Fruit fly (Drosophila melanogaster) whole organism, prepupa: ENCODE data around the gene witty.
A peak's percentile ranks its signal among the peaks of the same experiment; 100 is the strongest.

ENCODE experiments used
- CG10631 ChIP-seq: fragments of 200-800 bp; sonication (Bioruptor generic); optimal IDR thresholded peaks from 2 replicates; lab custom pipeline; 2016; ENCODE audit warnings: missing biosample characterization, missing genetic modification characterization
- CG10669 ChIP-seq: fragments of 200-800 bp; sonication (Bioruptor generic); optimal IDR thresholded peaks from 3 replicates; lab custom pipeline; 2018; ENCODE audit warnings: missing biosample characterization, mild to moderate bottlenecking, missing genetic modification characterization, moderate library complexity
- CG11294 ChIP-seq: fragments of 200-800 bp; sonication (Bioruptor generic); IDR thresholded peaks from 2 replicates; pipeline ENCODE4 v1.3.6; 2022; ENCODE audit warnings: missing biosample characterization, missing genetic modification characterization
- CG11762 ChIP-seq: fragments of 200-800 bp; sonication (Bioruptor generic); optimal IDR thresholded peaks from 3 replicates; lab custom pipeline; 2016; ENCODE audit warnings: missing biosample characterization, missing genetic modification characterization; ENCODE audit not compliant: insufficient read depth
- CG11902 ChIP-seq: fragments of 200-800 bp; sonication (Bioruptor generic); optimal IDR thresholded peaks from 3 replicates; lab custom pipeline; 2016; ENCODE audit warnings: missing biosample characterization, missing genetic modification characterization
- CG1621 ChIP-seq: fragments of 200-800 bp; sonication (Bioruptor generic); optimal IDR thresholded peaks from 3 replicates; lab custom pipeline; 2018; ENCODE audit warnings: missing biosample characterization, mild to moderate bottlenecking, missing genetic modification characterization
- CG3032 ChIP-seq: fragments of 200-800 bp; optimal IDR thresholded peaks from 2 replicates; lab custom pipeline; 2019; ENCODE audit warnings: missing biosample characterization, mild to moderate bottlenecking, missing genetic modification characterization, moderate library complexity
- CG31627 ChIP-seq: fragments of 200-800 bp; sonication (Bioruptor generic); optimal IDR thresholded peaks from 3 replicates; lab custom pipeline; 2016; ENCODE audit warnings: missing biosample characterization, missing genetic modification characterization
- CG32006 ChIP-seq: fragments of 200-800 bp; sonication (Bioruptor generic); optimal IDR thresholded peaks from 3 replicates; lab custom pipeline; 2017; ENCODE audit warnings: missing biosample characterization, mild to moderate bottlenecking, missing genetic modification characterization
- CG34406 ChIP-seq: fragments of 200-800 bp; sonication (Bioruptor generic); optimal IDR thresholded peaks from 3 replicates; lab custom pipeline; 2016; ENCODE audit warnings: missing biosample characterization, missing genetic modification characterization
- CG4318 ChIP-seq: fragments of 200-800 bp; sonication (Bioruptor generic); optimal IDR thresholded peaks from 3 replicates; lab custom pipeline; 2017; ENCODE audit warnings: missing biosample characterization, mild to moderate bottlenecking, missing genetic modification characterization
- CG6808 ChIP-seq: fragments of 200-800 bp; sonication (Bioruptor generic); optimal IDR thresholded peaks from 3 replicates; lab custom pipeline; 2017; ENCODE audit warnings: missing biosample characterization, missing genetic modification characterization, mild to moderate bottlenecking, moderate library complexity, missing genetic modification reagents
- CG6854 ChIP-seq: fragments of 200-800 bp; sonication (Bioruptor generic); optimal IDR thresholded peaks from 2 replicates; lab custom pipeline; 2017; ENCODE audit warnings: missing biosample characterization, mild to moderate bottlenecking, missing genetic modification characterization
- CG7368 ChIP-seq: fragments of 200-800 bp; sonication (Bioruptor generic); optimal IDR thresholded peaks from 3 replicates; lab custom pipeline; 2016; ENCODE audit warnings: missing biosample characterization, missing genetic modification characterization
- CG8119 ChIP-seq: fragments of 200-800 bp; sonication (Bioruptor generic); IDR thresholded peaks from 3 replicates; pipeline ENCODE4 v1.3.6; 2022; ENCODE audit warnings: missing biosample characterization, missing genetic modification characterization
- Eip75B ChIP-seq: fragments of 200-800 bp; sonication (Bioruptor generic); optimal IDR thresholded peaks from 3 replicates; lab custom pipeline; 2016; ENCODE audit warnings: missing biosample characterization, missing genetic modification characterization
- Eip78C ChIP-seq: fragments of 200-800 bp; sonication (Bioruptor generic); peaks from one replicate; lab custom pipeline; 2016; ENCODE audit warnings: missing biosample characterization, missing genetic modification characterization
- Eip93F ChIP-seq: fragments of 200-800 bp; sonication (Bioruptor generic); optimal IDR thresholded peaks from 2 replicates; lab custom pipeline; 2016; ENCODE audit warnings: missing biosample characterization, mild to moderate bottlenecking, missing genetic modification characterization
- Ets21C ChIP-seq: fragments of 200-800 bp; sonication (Bioruptor generic); optimal IDR thresholded peaks from 3 replicates; lab custom pipeline; 2016; ENCODE audit warnings: missing biosample characterization, missing genetic modification characterization
- Gug ChIP-seq: fragments of 200-800 bp; sonication (Bioruptor generic); IDR thresholded peaks from 2 replicates; pipeline ENCODE4 v1.3.6; 2022; ENCODE audit warnings: missing biosample characterization, missing genetic modification characterization
- Hr38 ChIP-seq: sonication (Bioruptor generic); optimal IDR thresholded peaks from 2 replicates; lab custom pipeline; 2016; ENCODE audit warnings: missing biosample characterization, missing genetic modification characterization
- Hr39 ChIP-seq: fragments of 200-800 bp; sonication (Bioruptor generic); optimal IDR thresholded peaks from 2 replicates; lab custom pipeline; 2016; ENCODE audit warnings: missing biosample characterization, missing genetic modification characterization
- Lpt ChIP-seq: fragments of 200-800 bp; sonication (Bioruptor generic); optimal IDR thresholded peaks from 3 replicates; lab custom pipeline; 2016; ENCODE audit warnings: missing biosample characterization, missing genetic modification characterization
- Met ChIP-seq: fragments of 200-800 bp; sonication (Bioruptor generic); optimal IDR thresholded peaks from 3 replicates; lab custom pipeline; 2016; ENCODE audit warnings: missing biosample characterization, missing genetic modification characterization
- OdsH ChIP-seq: fragments of 200-800 bp; sonication (Bioruptor generic); optimal IDR thresholded peaks from 3 replicates; lab custom pipeline; 2016; ENCODE audit warnings: missing biosample characterization, missing genetic modification characterization
- Smox ChIP-seq: fragments of 200-800 bp; sonication (Bioruptor generic); optimal IDR thresholded peaks from 3 replicates; lab custom pipeline; 2016; ENCODE audit warnings: missing biosample characterization, missing genetic modification characterization
- Sox102F ChIP-seq: fragments of 200-800 bp; sonication (Bioruptor generic); optimal IDR thresholded peaks from 2 replicates; lab custom pipeline; 2016; ENCODE audit warnings: missing biosample characterization, mild to moderate bottlenecking, missing genetic modification characterization
- Sox14 ChIP-seq: fragments of 200-800 bp; sonication (Bioruptor generic); optimal IDR thresholded peaks from 3 replicates; lab custom pipeline; 2016; ENCODE audit warnings: missing biosample characterization, missing genetic modification characterization
- Sox15 ChIP-seq: fragments of 200-800 bp; sonication (Bioruptor generic); optimal IDR thresholded peaks from 3 replicates; lab custom pipeline; 2016; ENCODE audit warnings: missing biosample characterization, missing genetic modification characterization
- achi ChIP-seq: fragments of 200-800 bp; sonication (Bioruptor generic); optimal IDR thresholded peaks from 3 replicates; lab custom pipeline; 2016; ENCODE audit warnings: missing biosample characterization, missing genetic modification characterization
- acj6 ChIP-seq: fragments of 200-800 bp; sonication (Bioruptor generic); optimal IDR thresholded peaks from 3 replicates; lab custom pipeline; 2016; ENCODE audit warnings: missing biosample characterization, missing genetic modification characterization
- cyc ChIP-seq: fragments of 200-800 bp; sonication (Bioruptor generic); optimal IDR thresholded peaks from 3 replicates; lab custom pipeline; 2016; ENCODE audit warnings: missing biosample characterization, missing genetic modification characterization
- dac ChIP-seq: fragments of 200-800 bp; sonication (Bioruptor generic); optimal IDR thresholded peaks from 2 replicates; lab custom pipeline; 2017; ENCODE audit warnings: missing biosample characterization, mild to moderate bottlenecking, missing genetic modification characterization
- eg ChIP-seq: fragments of 200-800 bp; sonication (Bioruptor generic); IDR thresholded peaks from 3 replicates; pipeline ENCODE4 v1.3.6; 2022; ENCODE audit warnings: missing biosample characterization, missing genetic modification characterization
- esn ChIP-seq: fragments of 200-800 bp; sonication (Bioruptor generic); optimal IDR thresholded peaks from 2 replicates; lab custom pipeline; 2016; ENCODE audit warnings: missing biosample characterization, mild to moderate bottlenecking, missing genetic modification characterization, moderate library complexity
- fd59A ChIP-seq: fragments of 200-800 bp; sonication (Bioruptor generic); optimal IDR thresholded peaks from 2 replicates; lab custom pipeline; 2017; ENCODE audit warnings: missing biosample characterization, mild to moderate bottlenecking, missing genetic modification characterization, missing genetic modification reagents
- fd85E ChIP-seq: fragments of 200-800 bp; sonication (Bioruptor generic); optimal IDR thresholded peaks from 3 replicates; lab custom pipeline; 2016; ENCODE audit warnings: missing biosample characterization, missing genetic modification characterization
- fkh ChIP-seq: fragments of 200-800 bp; sonication (Bioruptor generic); optimal IDR thresholded peaks from 3 replicates; lab custom pipeline; 2017; ENCODE audit warnings: missing biosample characterization, mild to moderate bottlenecking, missing genetic modification characterization, moderate library complexity
- lz ChIP-seq: fragments of 200-800 bp; sonication (Bioruptor generic); optimal IDR thresholded peaks from 3 replicates; lab custom pipeline; 2016; ENCODE audit warnings: missing biosample characterization, missing genetic modification characterization
- net ChIP-seq: fragments of 200-800 bp; sonication (Bioruptor generic); optimal IDR thresholded peaks from 3 replicates; lab custom pipeline; 2016; ENCODE audit warnings: missing biosample characterization, missing genetic modification characterization
- pdm3 ChIP-seq: fragments of 200-800 bp; sonication (Bioruptor generic); optimal IDR thresholded peaks from 3 replicates; lab custom pipeline; 2016; ENCODE audit warnings: missing biosample characterization, missing genetic modification characterization
- ss ChIP-seq, 2 experiments: fragments of 200-800 bp; sonication (Bioruptor generic); optimal IDR thresholded peaks; 2 replicates in 1 of 2; 3 replicates in 1 of 2; lab custom pipeline; 2017 to 2018; ENCODE audit warnings: mild to moderate bottlenecking in 2 of 2, missing biosample characterization in 2 of 2, missing genetic modification characterization in 2 of 2, moderate library complexity in 1 of 2
- svp ChIP-seq: fragments of 200-800 bp; sonication (Bioruptor generic); peaks from one replicate; lab custom pipeline; 2016; ENCODE audit warnings: missing biosample characterization, missing genetic modification characterization
- topi ChIP-seq: fragments of 200-800 bp; sonication (Bioruptor generic); optimal IDR thresholded peaks from 3 replicates; lab custom pipeline; 2016; ENCODE audit warnings: missing biosample characterization, missing genetic modification characterization
- vri ChIP-seq: fragments of 200-800 bp; sonication (Bioruptor generic); optimal IDR thresholded peaks from 3 replicates; lab custom pipeline; 2016; ENCODE audit warnings: missing biosample characterization, mild to moderate bottlenecking, missing genetic modification characterization

witty gene

dm6 chr2L:8364006-8364956 is 26.2 kb downstream of the witty start, which contains the start of the genes RpS13 and CSN8 (continued):
- TF ChIP-seq Sox14 (GFP tag; lab: Kevin White, UChicago) (peak; percentile 34), CG34406 (no peak), Sox102F (no peak), fd59A (GFP tag; lab: Kevin White, UChicago) (no peak), Ets21C (GFP tag; lab: Kevin White, UChicago) (no peak), Hr39 (GFP tag; lab: Kevin White, UChicago) (peak; percentile 7), CG6808 (GFP tag; lab: Kevin White, UChicago) (no peak), CG7368 (no peak), Sox15 (GFP tag; lab: Kevin White, UChicago) (no peak), CG1621 (tag; lab: Kevin White, UChicago) (peak; percentile 49), topi (GFP tag; lab: Kevin White, UChicago) (peak; percentile 8), ss (GFP tag; optimal IDR thresholded peaks at IDR 0.05; lab: Kevin White, UChicago) (peak in 1 of 2 experiments; percentile 9), CG11294 (GFP tag; lab: Robert Waterston, UW) (no peak)

dm6 chr2L:8365701-8366643 is 27.9 kb downstream of the witty start, which contains the start of gene Pp2A-29B:
Gene Pp2A-29B, plus strand, starts transcription at chr2L:8366038.
- TF ChIP-seq Ets21C (GFP tag; lab: Kevin White, UChicago): peak; percentile 50
- TF ChIP-seq Eip75B (GFP tag; lab: Kevin White, UChicago): peak; percentile 31
- peak; percentile 36 for TF ChIP-seq OdsH (GFP tag; lab: Kevin White, UChicago)
- peak; percentile 42 for TF ChIP-seq Sox102F
- no peak for TF ChIP-seq CG11762 (GFP tag; lab: Kevin White, UChicago)
- peak; percentile 40 for TF ChIP-seq Met (GFP tag; lab: Kevin White, UChicago)
- peak; percentile 46 for TF ChIP-seq pdm3
- peak; percentile 12 for TF ChIP-seq CG3032 (tag; lab: Kevin White, UChicago)
- peak; percentile 45 for TF ChIP-seq CG10631
- TF ChIP-seq CG32006 (GFP tag; lab: Kevin White, UChicago): no peak
- TF ChIP-seq fd59A (GFP tag; lab: Kevin White, UChicago): no peak
- TF ChIP-seq vri (GFP tag; lab: Kevin White, UChicago): peak; percentile 27
- TF ChIP-seq Eip93F (GFP tag; lab: Kevin White, UChicago): no peak
- no peak for TF ChIP-seq fd85E (GFP tag; lab: Kevin White, UChicago)
- peak; percentile 55 for TF ChIP-seq lz (GFP tag; lab: Kevin White, UChicago)
- TF ChIP-seq CG11902: peak; percentile 38
- TF ChIP-seq dac (GFP tag; lab: Kevin White, UChicago): no peak
- TF ChIP-seq fkh (GFP tag; lab: Kevin White, UChicago): peak; percentile 75
- TF ChIP-seq cyc (GFP tag; lab: Kevin White, UChicago): peak; percentile 10
- no peak for TF ChIP-seq eg (GFP tag; lab: Robert Waterston, UW)
- peak; percentile 19 for TF ChIP-seq CG10669 (GFP tag; lab: Kevin White, UChicago)
- no peak for TF ChIP-seq Hr38 (GFP tag; lab: Kevin White, UChicago)
- no peak for TF ChIP-seq CG6854 (GFP tag; lab: Kevin White, UChicago)
- peak; percentile 58 for TF ChIP-seq Smox
- TF ChIP-seq acj6: peak; percentile 15
- no peak for TF ChIP-seq net (GFP tag; lab: Kevin White, UChicago)
- TF ChIP-seq CG34406: no peak
- TF ChIP-seq esn (GFP tag; lab: Kevin White, UChicago): peak; percentile 54
- peak; percentile 42 for TF ChIP-seq CG31627 (GFP tag; lab: Kevin White, UChicago)
- no peak for TF ChIP-seq CG8119 (GFP tag; lab: Robert Waterston, UW)
- TF ChIP-seq svp (GFP tag; lab: Kevin White, UChicago): peak; percentile 82
- no peak for TF ChIP-seq CG11294 (GFP tag; lab: Robert Waterston, UW)
- no peak for TF ChIP-seq CG4318 (GFP tag; lab: Kevin White, UChicago)
- TF ChIP-seq achi: peak; percentile 92
- TF ChIP-seq Eip78C: peak; percentile 77
- TF ChIP-seq Lpt (GFP tag; lab: Kevin White, UChicago): no peak
- no peak for TF ChIP-seq CG6808 (GFP tag; lab: Kevin White, UChicago)
- no peak for TF ChIP-seq Gug (GFP tag; lab: Robert Waterston, UW)
